Fruit fly (Drosophila melanogaster): ENCODE results near the gene CG31957.

- TF ChIP-seq Ets98B (GFP tag; IDR thresholded peaks at IDR 0.05) (no peak), Pif1A (GFP tag; optimal IDR thresholded peaks at IDR 0.05) (no peak), D1 (tag; optimal IDR thresholded peaks at IDR 0.05) (no peak), CG15710 (tag; optimal IDR thresholded peaks at IDR 0.05) (no peak), CG8159 (tag; optimal IDR thresholded peaks at IDR 0.05) (no peak)
Observed at dm6 chr2L:3831694-3832093, 40.6 kb downstream of the CG31957 start.

Data from whole organism, pupa.